Fruit fly (Drosophila melanogaster) whole organism, embryonic: ENCODE results near the gene CG14630.
A peak's percentile ranks its signal among the peaks of the same experiment; 100 is the strongest.

ENCODE experiments used
- ATbp ChIP-seq: fragments of 200-800 bp; sonication (Bioruptor generic); optimal IDR thresholded peaks from 2 replicates; lab custom pipeline; 2017; ENCODE audit warnings: missing biosample characterization, mild to moderate bottlenecking, missing genetic modification characterization, missing genetic modification reagents
- Adf1 ChIP-seq: fragments of 200-800 bp; sonication (Bioruptor generic); IDR thresholded peaks from 2 replicates; pipeline ENCODE4 v1.3.6; 2022; ENCODE audit warnings: missing biosample characterization, missing genetic modification characterization
- Awh ChIP-seq: fragments of 200-800 bp; sonication (Bioruptor generic); IDR thresholded peaks from 2 replicates; pipeline ENCODE4, ENCODE4 v1.3.6; 2022; ENCODE audit warnings: missing biosample characterization, missing genetic modification characterization
- B-H1 ChIP-seq: fragments of 200-800 bp; sonication (Bioruptor generic); IDR thresholded peaks from 3 replicates; pipeline ENCODE4 v1.3.6; 2022; ENCODE audit warnings: missing biosample characterization, missing genetic modification characterization
- CG12942 ChIP-seq: fragments of 200-800 bp; sonication (Bioruptor generic); optimal IDR thresholded peaks from 3 replicates; lab custom pipeline; 2016; ENCODE audit warnings: missing biosample characterization, missing genetic modification characterization
- CG13287 ChIP-seq: fragments of 200-800 bp; sonication (Bioruptor generic); IDR thresholded peaks from 2 replicates; pipeline ENCODE4 v1.3.6; 2022; ENCODE audit warnings: missing biosample characterization, missing genetic modification characterization; ENCODE audit not compliant: partially characterized antibody
- CG14050 ChIP-seq: fragments of 200-800 bp; sonication (Bioruptor generic); IDR thresholded peaks from 3 replicates; pipeline ENCODE4 v1.3.6; 2022; ENCODE audit warnings: missing biosample characterization, missing genetic modification characterization
- CG15601 ChIP-seq: fragments of 200-800 bp; sonication (Bioruptor generic); optimal IDR thresholded peaks from 3 replicates; lab custom pipeline; 2019; ENCODE audit warnings: missing biosample characterization, mild to moderate bottlenecking, missing genetic modification characterization, moderate library complexity
- CG1602 ChIP-seq: fragments of 200-800 bp; sonication (Bioruptor generic); optimal IDR thresholded peaks from 3 replicates; lab custom pipeline; 2016; ENCODE audit warnings: missing biosample characterization, missing genetic modification characterization
- CG16813 ChIP-seq: fragments of 200-800 bp; sonication (Bioruptor generic); IDR thresholded peaks from 3 replicates; pipeline ENCODE4 v1.3.6; 2022; ENCODE audit warnings: missing biosample characterization, missing genetic modification characterization; ENCODE audit not compliant: partially characterized antibody
- CG17328 ChIP-seq: fragments of 200-800 bp; sonication (Bioruptor generic); IDR thresholded peaks from 2 replicates; pipeline ENCODE4 v1.3.6; 2022; ENCODE audit warnings: missing biosample characterization, missing genetic modification characterization
- CG18011 ChIP-seq: fragments of 200-800 bp; sonication (Bioruptor generic); optimal IDR thresholded peaks from 2 replicates; lab custom pipeline; 2017; ENCODE audit warnings: missing biosample characterization, missing genetic modification characterization, mild to moderate bottlenecking, moderate library complexity, missing genotype
- CG18476 ChIP-seq: fragments of 200-800 bp; sonication (Bioruptor generic); optimal IDR thresholded peaks from 2 replicates; lab custom pipeline; 2016; ENCODE audit warnings: missing biosample characterization, mild to moderate bottlenecking, missing genetic modification characterization
- CG18599 ChIP-seq: fragments of 200-800 bp; sonication (Bioruptor generic); optimal IDR thresholded peaks from 3 replicates; lab custom pipeline; 2017; ENCODE audit warnings: missing biosample characterization, missing genetic modification characterization, mild to moderate bottlenecking, moderate library complexity, missing genetic modification reagents
- CG2199 ChIP-seq: fragments of 200-800 bp; sonication (Bioruptor generic); IDR thresholded peaks from 3 replicates; pipeline ENCODE4 v1.3.6; 2022; ENCODE audit warnings: missing biosample characterization, missing genetic modification characterization
- CG30431 ChIP-seq: fragments of 200-800 bp; sonication (Bioruptor generic); optimal IDR thresholded peaks from 2 replicates; lab custom pipeline; 2017; ENCODE audit warnings: missing biosample characterization, missing genetic modification characterization
- CG42726 ChIP-seq: fragments of 200-800 bp; sonication (Bioruptor generic); IDR thresholded peaks from 2 replicates; pipeline ENCODE4 v1.3.6; 2022; ENCODE audit warnings: missing biosample characterization, missing genetic modification characterization; ENCODE audit not compliant: partially characterized antibody
- CG6175 ChIP-seq: fragments of 200-800 bp; sonication (Bioruptor generic); IDR thresholded peaks from 3 replicates; pipeline ENCODE4 v1.3.6; 2022; ENCODE audit warnings: missing biosample characterization, missing genetic modification characterization
- CG6765 ChIP-seq: fragments of 200-800 bp; sonication (Bioruptor generic); optimal IDR thresholded peaks from 3 replicates; lab custom pipeline; 2017; ENCODE audit warnings: missing biosample characterization, mild to moderate bottlenecking, missing genetic modification characterization
- CG7357 ChIP-seq: fragments of 200-800 bp; sonication (Bioruptor generic); IDR thresholded peaks from 3 replicates; pipeline ENCODE4 v1.3.6; 2022; ENCODE audit warnings: missing biosample characterization, missing genetic modification characterization
- CG7963 ChIP-seq: fragments of 200-800 bp; sonication (Bioruptor generic); IDR thresholded peaks from 3 replicates; pipeline ENCODE4 v1.3.6; 2022; ENCODE audit warnings: missing biosample characterization, missing genetic modification characterization; ENCODE audit not compliant: partially characterized antibody
- Camta ChIP-seq: fragments of 200-800 bp; sonication (Bioruptor generic); optimal IDR thresholded peaks from 2 replicates; lab custom pipeline; 2016; ENCODE audit warnings: missing biosample characterization, missing genetic modification characterization
- D19A ChIP-seq: fragments of 200-800 bp; optimal IDR thresholded peaks from 3 replicates; lab custom pipeline; 2019; ENCODE audit warnings: missing biosample characterization, mild to moderate bottlenecking, missing genetic modification characterization, moderate library complexity
- Fer1 ChIP-seq: fragments of 200-800 bp; sonication (Bioruptor generic); optimal IDR thresholded peaks from 2 replicates; lab custom pipeline; 2017; ENCODE audit warnings: missing biosample characterization, mild to moderate bottlenecking, missing genetic modification characterization
- H2.0 ChIP-seq: fragments of 200-800 bp; sonication (Bioruptor generic); IDR thresholded peaks from 2 replicates; pipeline ENCODE4 v1.3.6; 2022; ENCODE audit warnings: missing biosample characterization, missing genetic modification characterization
- Max ChIP-seq: fragments of 200-800 bp; sonication (Bioruptor generic); optimal IDR thresholded peaks from 2 replicates; lab custom pipeline; 2016; ENCODE audit warnings: missing biosample characterization, mild to moderate bottlenecking, missing genetic modification characterization
- Rfx ChIP-seq: fragments of 200-800 bp; sonication (Bioruptor generic); IDR thresholded peaks from 2 replicates; pipeline ENCODE4 v1.3.6; 2022; ENCODE audit warnings: missing biosample characterization, missing genetic modification characterization
- YL-1 ChIP-seq: fragments of 200-800 bp; sonication (Bioruptor generic); optimal IDR thresholded peaks from 3 replicates; lab custom pipeline; 2017; ENCODE audit warnings: missing biosample characterization, mild to moderate bottlenecking, missing genetic modification characterization
- ato ChIP-seq: fragments of 200-800 bp; sonication (Bioruptor generic); IDR thresholded peaks from 2 replicates; pipeline ENCODE4 v1.3.6; 2022; ENCODE audit warnings: missing biosample characterization, missing genetic modification characterization; ENCODE audit not compliant: partially characterized antibody
- eyg ChIP-seq: fragments of 200-800 bp; sonication (Bioruptor generic); optimal IDR thresholded peaks from 3 replicates; lab custom pipeline; 2016; ENCODE audit warnings: missing biosample characterization, missing genetic modification characterization
- fu2 ChIP-seq: fragments of 200-800 bp; sonication (Bioruptor generic); optimal IDR thresholded peaks from 2 replicates; lab custom pipeline; 2016; ENCODE audit warnings: missing biosample characterization, missing genetic modification characterization
- gcm2 ChIP-seq: fragments of 200-800 bp; sonication (Bioruptor generic); optimal IDR thresholded peaks from 2 replicates; lab custom pipeline; 2016; ENCODE audit warnings: missing biosample characterization, missing genetic modification characterization
- gem ChIP-seq: fragments of 200-800 bp; sonication (Bioruptor generic); optimal IDR thresholded peaks from 2 replicates; lab custom pipeline; 2019; ENCODE audit warnings: missing biosample characterization, mild to moderate bottlenecking, missing genetic modification characterization, moderate library complexity
- h ChIP-seq: fragments of >200 bp; optimal IDR thresholded peaks from 2 replicates; lab custom pipeline; 2017
- jigr1 ChIP-seq: fragments of 200-800 bp; sonication (Bioruptor generic); IDR thresholded peaks from 3 replicates; pipeline ENCODE4 v1.3.6; 2022; ENCODE audit warnings: missing biosample characterization, missing genetic modification characterization
- kay ChIP-seq: fragments of 200-800 bp; sonication (Bioruptor generic); optimal IDR thresholded peaks from 2 replicates; lab custom pipeline; 2016; ENCODE audit warnings: missing biosample characterization, missing genetic modification characterization
- knrl ChIP-seq: fragments of 200-800 bp; sonication (Bioruptor generic); IDR thresholded peaks from 3 replicates; pipeline ENCODE4 v1.3.6; 2022; ENCODE audit warnings: missing biosample characterization, missing genetic modification characterization; ENCODE audit not compliant: partially characterized antibody
- lov ChIP-seq, 2 experiments: fragments of 200-800 bp in 1 of 2; fragments of >200 bp in 1 of 2; sonication (Bioruptor generic) in 1 of 2; IDR thresholded peaks in 1 of 2; optimal IDR thresholded peaks in 1 of 2; 2 replicates in 1 of 2; 3 replicates in 1 of 2; pipeline versions ENCODE4 v1.3.6 to Lab custom; 2017 to 2022; ENCODE audit warnings: missing biosample characterization in 1 of 2, missing genetic modification characterization in 1 of 2
- nmo ChIP-seq: fragments of 200-800 bp; sonication (Bioruptor generic); optimal IDR thresholded peaks from 2 replicates; lab custom pipeline; 2018; ENCODE audit warnings: missing biosample characterization, mild to moderate bottlenecking, missing genetic modification characterization, moderate library complexity
- otp ChIP-seq: fragments of 200-800 bp; sonication (Bioruptor generic); IDR thresholded peaks from 3 replicates; pipeline ENCODE4, ENCODE4 v1.3.6; 2022; ENCODE audit warnings: missing biosample characterization, missing genetic modification characterization
- p53 ChIP-seq: fragments of 200-800 bp; sonication (Bioruptor generic); optimal IDR thresholded peaks from 2 replicates; lab custom pipeline; 2016; ENCODE audit warnings: missing biosample characterization, missing genetic modification characterization
- pita ChIP-seq: fragments of 200-800 bp; sonication (Bioruptor generic); optimal IDR thresholded peaks from 2 replicates; lab custom pipeline; 2017; ENCODE audit warnings: missing biosample characterization, mild to moderate bottlenecking, missing genetic modification characterization
- pnt ChIP-seq: fragments of 200-800 bp; sonication (Bioruptor generic); optimal IDR thresholded peaks from 3 replicates; lab custom pipeline; 2016; ENCODE audit warnings: missing biosample characterization, missing genetic modification characterization
- sd ChIP-seq: fragments of 200-800 bp; sonication (Bioruptor generic); optimal IDR thresholded peaks from 3 replicates; lab custom pipeline; 2018; ENCODE audit warnings: missing biosample characterization, mild to moderate bottlenecking, missing genetic modification characterization, moderate library complexity
- shn ChIP-seq: fragments of 200-800 bp; sonication (Bioruptor generic); optimal IDR thresholded peaks from 3 replicates; lab custom pipeline; 2016; ENCODE audit warnings: missing biosample characterization, missing genetic modification characterization
- slp2 ChIP-seq: fragments of 200-800 bp; sonication (Bioruptor generic); optimal IDR thresholded peaks from 2 replicates; lab custom pipeline; 2016; ENCODE audit warnings: missing biosample characterization, missing genetic modification characterization
- sob ChIP-seq: fragments of 200-800 bp; sonication (Bioruptor generic); IDR thresholded peaks from 2 replicates; pipeline ENCODE4 v1.3.6; 2022; ENCODE audit warnings: missing biosample characterization, missing genetic modification characterization
- unc-4 ChIP-seq: fragments of 200-800 bp; sonication (Bioruptor generic); IDR thresholded peaks from 2 replicates; pipeline ENCODE4 v1.3.6; 2022; ENCODE audit warnings: missing biosample characterization, missing genetic modification characterization; ENCODE audit not compliant: partially characterized antibody
- vfl ChIP-seq: fragments of 200-800 bp; sonication (Bioruptor generic); optimal IDR thresholded peaks from 2 replicates; lab custom pipeline; 2016; ENCODE audit warnings: missing biosample characterization, missing genetic modification characterization
- zen2 ChIP-seq: fragments of 200-800 bp; sonication (Bioruptor generic); IDR thresholded peaks from 3 replicates; pipeline ENCODE4 v1.3.6; 2022; ENCODE audit warnings: missing biosample characterization, missing genetic modification characterization; ENCODE audit not compliant: partially characterized antibody

Gene CG14630

dm6 chrX:1052684-1053389 lies 21.5 kb downstream of the CG14630 start (continued):
- TF ChIP-seq nmo (GFP tag; lab: Kevin White, UChicago), result peak; percentile 27
- peak; percentile 47 for TF ChIP-seq pnt (GFP tag; lab: Kevin White, UChicago)
- no peak for TF ChIP-seq p53 (GFP tag; lab: Kevin White, UChicago)
- no peak for TF ChIP-seq CG7357 (GFP tag; lab: Robert Waterston, UW)
- TF ChIP-seq zen2 (GFP tag; lab: Robert Waterston, UW), result no peak
- TF ChIP-seq jigr1 (GFP tag; lab: Robert Waterston, UW), result no peak
- TF ChIP-seq CG16813 (GFP tag; lab: Robert Waterston, UW), result no peak
- TF ChIP-seq CG7963 (GFP tag; lab: Robert Waterston, UW), result no peak
- TF ChIP-seq Camta, result no peak
- TF ChIP-seq kay (GFP tag; lab: Kevin White, UChicago), result no peak
- TF ChIP-seq lov (optimal IDR thresholded peaks at IDR 0.05; lab: Kevin White, UChicago), result no peak
- no peak for TF ChIP-seq lov (GFP tag; IDR thresholded peaks at IDR 0.05; lab: Robert Waterston, UW)
- TF ChIP-seq CG42726, result no peak
- no peak for TF ChIP-seq CG15601 (tag; lab: Kevin White, UChicago)
- no peak for TF ChIP-seq CG6765 (GFP tag; lab: Kevin White, UChicago)
- TF ChIP-seq CG1602 (GFP tag; lab: Kevin White, UChicago), result no peak
- TF ChIP-seq unc-4, result no peak
- TF ChIP-seq ATbp (GFP tag; lab: Kevin White, UChicago), result peak; percentile 47
- TF ChIP-seq B-H1, result no peak
- TF ChIP-seq slp2 (GFP tag; lab: Kevin White, UChicago), result no peak
- TF ChIP-seq fu2, result no peak
- no peak for TF ChIP-seq pita (GFP tag; lab: Kevin White, UChicago)
- no peak for TF ChIP-seq gcm2 (GFP tag; lab: Kevin White, UChicago)
- TF ChIP-seq CG6175 (GFP tag; lab: Robert Waterston, UW), result no peak
- peak; percentile 68 for TF ChIP-seq gem (tag; lab: Kevin White, UChicago)
- TF ChIP-seq eyg (GFP tag; lab: Kevin White, UChicago), result no peak
- TF ChIP-seq CG18011 (GFP tag; lab: Kevin White, UChicago), result no peak
- no peak for TF ChIP-seq ato (GFP tag; lab: Robert Waterston, UW)
- TF ChIP-seq sob (GFP tag; lab: Robert Waterston, UW), result no peak
- TF ChIP-seq Max, result peak; percentile 14
- TF ChIP-seq knrl (GFP tag; lab: Robert Waterston, UW), result no peak
- TF ChIP-seq D19A (tag; lab: Kevin White, UChicago), result peak; percentile 31
- no peak for TF ChIP-seq CG13287 (GFP tag; lab: Robert Waterston, UW)
- no peak for TF ChIP-seq vfl (GFP tag; lab: Kevin White, UChicago)
- TF ChIP-seq Adf1 (GFP tag; lab: Robert Waterston, UW), result no peak
- no peak for TF ChIP-seq CG2199 (GFP tag; lab: Robert Waterston, UW)
- 0 out of 3 replicates have a peak, but pooled peaks have one; percentile 10 for TF ChIP-seq otp
- TF ChIP-seq CG17328, result peak; percentile 53
- TF ChIP-seq Awh, result no peak
- TF ChIP-seq h (lab: Kevin White, UChicago), result no peak
- no peak for TF ChIP-seq CG14050 (GFP tag; lab: Robert Waterston, UW)
- no peak for TF ChIP-seq shn (GFP tag; lab: Kevin White, UChicago)
- TF ChIP-seq Rfx (GFP tag; lab: Robert Waterston, UW), result no peak
- peak; percentile 45 for TF ChIP-seq CG30431 (GFP tag; lab: Kevin White, UChicago)
- peak; percentile 13 for TF ChIP-seq CG18599 (GFP tag; lab: Kevin White, UChicago)
- no peak for TF ChIP-seq sd
- TF ChIP-seq CG18476 (GFP tag; lab: Kevin White, UChicago), result no peak
- no peak for TF ChIP-seq Fer1 (GFP tag; lab: Kevin White, UChicago)
- TF ChIP-seq YL-1 (GFP tag; lab: Kevin White, UChicago), result no peak
- no peak for TF ChIP-seq H2.0 (GFP tag; lab: Robert Waterston, UW)
- no peak for TF ChIP-seq CG12942
